Worm (Caenorhabditis elegans) whole organism, L4/young adult: Measurements from ENCODE around the gene F35F11.2.

Source experiments
- W03F9.2 ChIP-seq: fragments of 150-350 bp; optimal IDR thresholded peaks from 2 replicates; lab custom pipeline; 2014; ENCODE audit warnings: missing biosample characterization, missing genetic modification characterization
- him-1 ChIP-seq: sonication (generic microtip); optimal IDR thresholded peaks from 2 replicates; lab custom pipeline; 2016; ENCODE audit warnings: missing genotype, missing genetic modification reagents, missing genetic modification characterization, missing compliant biosample characterization

ce11 chrIV:4032350-4032749 lies 7.7 kb upstream of the F35F11.2 start:
- TF ChIP-seq him-1 (tag; lab: Kevin White, UChicago): no peak
- no peak for TF ChIP-seq W03F9.2 (tag; lab: Kevin White, UChicago)
